Worm (Caenorhabditis elegans) whole organism, L1 larva: Measurements from ENCODE around the gene lgg-1.

Experiments used
- F16B12.6 ChIP-seq: fragments of 150-350 bp; optimal IDR thresholded peaks from 2 replicates; lab custom pipeline; 2014; ENCODE audit warnings: missing biosample characterization, missing genetic modification characterization
- Y116A8C.19 ChIP-seq: sonication (generic microtip); optimal IDR thresholded peaks from 2 replicates; lab custom pipeline; 2016; ENCODE audit warnings: missing compliant biosample characterization, missing genetic modification characterization, borderline replicate concordance
- alr-1 ChIP-seq: fragments of 200-800 bp; sonication (Bioruptor generic); optimal IDR thresholded peaks from 2 replicates; lab custom pipeline; 2018; ENCODE audit warnings: borderline replicate concordance, mild to moderate bottlenecking, missing genetic modification characterization, missing compliant biosample characterization
- aly-2 ChIP-seq: fragments of 150-350 bp; optimal IDR thresholded peaks from 2 replicates; lab custom pipeline; 2014; ENCODE audit warnings: missing biosample characterization, missing genetic modification characterization
- ama-1 ChIP-seq: fragments of 150-350 bp; optimal IDR thresholded peaks from 2 replicates; lab custom pipeline; 2014
- blmp-1 ChIP-seq: fragments of 150-350 bp; optimal IDR thresholded peaks from 2 replicates; lab custom pipeline; 2014; ENCODE audit warnings: missing biosample characterization, missing genetic modification characterization
- ceh-82 ChIP-seq, 3 experiments: fragments of 150-350 bp in 1 of 3; sonication (generic microtip) in 2 of 3; optimal IDR thresholded peaks; 2 replicates each; lab custom pipeline; 2014 to 2017; ENCODE audit warnings: missing biosample characterization in 3 of 3, missing genetic modification characterization in 3 of 3
- ceh-88 ChIP-seq: fragments of 200-800 bp; sonication (Bioruptor generic); IDR thresholded peaks from 2 replicates; pipeline ENCODE4 v1.3.6; 2022; ENCODE audit warnings: missing genetic modification characterization, missing compliant biosample characterization
- ces-1 ChIP-seq: fragments of 150-350 bp; optimal IDR thresholded peaks from 2 replicates; lab custom pipeline; 2014; ENCODE audit warnings: missing biosample characterization, missing genetic modification reagents, missing genetic modification characterization
- dsc-1 ChIP-seq: sonication (generic microtip); optimal IDR thresholded peaks from 2 replicates; lab custom pipeline; 2016; ENCODE audit warnings: mild to moderate bottlenecking, missing genetic modification characterization, missing compliant biosample characterization
- efl-1 ChIP-seq, 4 experiments: fragments of 150-350 bp; optimal IDR thresholded peaks in 3 of 4; peaks in 1 of 4; 1 replicate in 1 of 4; 2 replicates in 3 of 4; lab custom pipeline; 2014; ENCODE audit warnings: missing biosample characterization in 2 of 4, missing genetic modification characterization in 2 of 4, missing genetic modification reagents in 2 of 4
- egl-13 ChIP-seq: sonication (generic microtip); optimal IDR thresholded peaks from 2 replicates; lab custom pipeline; 2016; ENCODE audit warnings: missing genotype, missing genetic modification reagents, missing genetic modification characterization, missing compliant biosample characterization
- egl-27 ChIP-seq, 2 experiments: fragments of 150-350 bp in 1 of 2; sonication (generic microtip); optimal IDR thresholded peaks; 3 replicates each; lab custom pipeline; 2017 to 2018; ENCODE audit warnings: missing biosample characterization in 2 of 2, missing genetic modification characterization in 2 of 2, missing genetic modification reagents in 2 of 2
- elt-2 ChIP-seq: sonication (generic microtip); optimal IDR thresholded peaks from 2 replicates; lab custom pipeline; 2016; ENCODE audit warnings: missing genetic modification characterization, mild to moderate bottlenecking, inconsistent platforms, missing compliant biosample characterization, missing genetic modification reagents
- elt-3 ChIP-seq, 6 experiments: fragments of 150-350 bp in 1 of 6; sonication (generic microtip); optimal IDR thresholded peaks; 2 replicates each; lab custom pipeline; 2017 to 2018; ENCODE audit warnings: missing biosample characterization in 6 of 6, missing genetic modification characterization in 6 of 6, inconsistent platforms in 1 of 6
- ets-5 ChIP-seq: fragments of 200-800 bp; sonication (Bioruptor generic); IDR thresholded peaks from 2 replicates; pipeline ENCODE4 v1.3.6; 2022; ENCODE audit warnings: missing genetic modification characterization, missing compliant biosample characterization
- fkh-8 ChIP-seq: sonication (generic microtip); optimal IDR thresholded peaks from 2 replicates; lab custom pipeline; 2016; ENCODE audit warnings: mild to moderate bottlenecking, missing genetic modification characterization, missing compliant biosample characterization
- hlh-17 ChIP-seq: fragments of 200-800 bp; sonication (Bioruptor generic); optimal IDR thresholded peaks from 2 replicates; lab custom pipeline; 2018; ENCODE audit warnings: missing genetic modification characterization, mild to moderate bottlenecking, missing compliant biosample characterization, moderate library complexity, borderline replicate concordance
- isw-1 ChIP-seq: fragments of 200-800 bp; sonication (Bioruptor generic); IDR thresholded peaks from 2 replicates; pipeline ENCODE4 v1.3.6; 2022; ENCODE audit warnings: missing genetic modification characterization, missing compliant biosample characterization
- lin-13 ChIP-seq: fragments of 150-350 bp; optimal IDR thresholded peaks from 2 replicates; lab custom pipeline; 2014; ENCODE audit warnings: missing biosample characterization, missing genetic modification reagents, missing genetic modification characterization
- lin-15B ChIP-seq: fragments of 150-350 bp; sonication (generic microtip); optimal IDR thresholded peaks from 3 replicates; lab custom pipeline; 2014; ENCODE audit warnings: missing biosample characterization, missing genetic modification characterization
- lir-3 ChIP-seq: sonication (generic microtip); optimal IDR thresholded peaks from 2 replicates; lab custom pipeline; 2016; ENCODE audit warnings: mild to moderate bottlenecking, missing genetic modification characterization, moderate library complexity, missing compliant biosample characterization; ENCODE audit not compliant: poor library complexity
- mab-9 ChIP-seq: fragments of 200-800 bp; sonication (Bioruptor generic); IDR thresholded peaks from 2 replicates; pipeline ENCODE4 v1.3.6; 2022; ENCODE audit warnings: missing genetic modification reagents, missing genetic modification characterization, missing compliant biosample characterization
- mdl-1 ChIP-seq, 2 experiments: fragments of 150-350 bp; optimal IDR thresholded peaks; 2 replicates each; lab custom pipeline; 2014 to 2017; ENCODE audit warnings: missing biosample characterization in 2 of 2, missing genetic modification characterization in 2 of 2, inconsistent platforms in 1 of 2
- mef-2 ChIP-seq: fragments of 150-350 bp; optimal IDR thresholded peaks from 2 replicates; lab custom pipeline; 2014; ENCODE audit warnings: missing biosample characterization, missing genetic modification characterization
- nhr-11 ChIP-seq: fragments of 150-350 bp; optimal IDR thresholded peaks from 2 replicates; lab custom pipeline; 2014; ENCODE audit warnings: missing biosample characterization, missing genetic modification characterization
- nhr-12 ChIP-seq: sonication (generic microtip); optimal IDR thresholded peaks from 2 replicates; lab custom pipeline; 2017; ENCODE audit warnings: missing biosample characterization, missing genetic modification characterization
- nhr-19 ChIP-seq: fragments of 200-800 bp; sonication (Bioruptor generic); conservative IDR thresholded peaks from 2 replicates; pipeline ENCODE4 v1.3.6; 2022; ENCODE audit warnings: missing genetic modification characterization, missing compliant biosample characterization
- nhr-20 ChIP-seq: sonication (generic microtip); optimal IDR thresholded peaks from 2 replicates; lab custom pipeline; 2016; ENCODE audit warnings: mild to moderate bottlenecking, missing genetic modification characterization, missing compliant biosample characterization
- nhr-237 ChIP-seq: fragments of 150-350 bp; optimal IDR thresholded peaks from 2 replicates; lab custom pipeline; 2014; ENCODE audit warnings: missing biosample characterization, missing genetic modification characterization
- nhr-28 ChIP-seq: fragments of 150-350 bp; optimal IDR thresholded peaks from 2 replicates; lab custom pipeline; 2014; ENCODE audit warnings: missing biosample characterization, missing genetic modification characterization
- nhr-76 ChIP-seq: sonication (generic microtip); optimal IDR thresholded peaks from 2 replicates; lab custom pipeline; 2017; ENCODE audit warnings: missing biosample characterization, missing genetic modification characterization
- nhr-77 ChIP-seq: fragments of 150-350 bp; optimal IDR thresholded peaks from 2 replicates; lab custom pipeline; 2014; ENCODE audit warnings: missing biosample characterization, missing genetic modification characterization
- nhr-85 ChIP-seq: sonication (generic microtip); peaks from one replicate; lab custom pipeline; 2016; ENCODE audit warnings: missing genetic modification characterization, inconsistent platforms, missing compliant biosample characterization
- rnt-1 ChIP-seq: sonication (generic microtip); optimal IDR thresholded peaks from 2 replicates; lab custom pipeline; 2016; ENCODE audit warnings: mild to moderate bottlenecking, missing genetic modification characterization, moderate library complexity, missing compliant biosample characterization
- skn-1 ChIP-seq: fragments of 150-350 bp; optimal IDR thresholded peaks from 2 replicates; lab custom pipeline; 2014; ENCODE audit warnings: missing biosample characterization, missing genetic modification characterization
- snpc-4 ChIP-seq: fragments of 150-350 bp; optimal IDR thresholded peaks from 2 replicates; lab custom pipeline; 2014; ENCODE audit warnings: missing biosample characterization, missing genetic modification characterization
- snu-23 ChIP-seq: sonication (generic microtip); optimal IDR thresholded peaks from 2 replicates; lab custom pipeline; 2016; ENCODE audit warnings: missing genetic modification characterization, missing compliant biosample characterization
- sox-4 ChIP-seq: sonication (generic microtip); optimal IDR thresholded peaks from 2 replicates; lab custom pipeline; 2016; ENCODE audit warnings: missing genetic modification characterization, missing compliant biosample characterization
- sptf-1 ChIP-seq: fragments of 150-350 bp; optimal IDR thresholded peaks from 2 replicates; lab custom pipeline; 2014; ENCODE audit warnings: missing biosample characterization, missing genetic modification characterization
- swsn-7 ChIP-seq: sonication (generic microtip); optimal IDR thresholded peaks from 2 replicates; lab custom pipeline; 2016; ENCODE audit warnings: missing genetic modification characterization, missing compliant biosample characterization
- tbx-2 ChIP-seq: sonication (generic microtip); optimal IDR thresholded peaks from 2 replicates; lab custom pipeline; 2016; ENCODE audit warnings: missing genetic modification characterization, missing compliant biosample characterization
- tlp-1 ChIP-seq: fragments of 150-350 bp; optimal IDR thresholded peaks from 2 replicates; lab custom pipeline; 2014; ENCODE audit warnings: missing biosample characterization, missing genetic modification characterization
- unc-30 ChIP-seq: sonication (generic microtip); optimal IDR thresholded peaks from 2 replicates; lab custom pipeline; 2017; ENCODE audit warnings: missing biosample characterization, missing genetic modification characterization
- unc-62 ChIP-seq: fragments of 150-350 bp; optimal IDR thresholded peaks from 2 replicates; lab custom pipeline; 2014; ENCODE audit warnings: missing biosample characterization, missing genetic modification reagents, missing genetic modification characterization
- unc-86 ChIP-seq: sonication (generic microtip); optimal IDR thresholded peaks from 2 replicates; lab custom pipeline; 2016; ENCODE audit warnings: missing genetic modification characterization, missing compliant biosample characterization
- unc-98 ChIP-seq: fragments of 200-800 bp; sonication (Bioruptor generic); IDR thresholded peaks from 2 replicates; pipeline ENCODE4 v1.3.6; 2022; ENCODE audit warnings: missing genetic modification characterization, missing compliant biosample characterization
- vab-15 ChIP-seq: sonication (generic microtip); optimal IDR thresholded peaks from 2 replicates; lab custom pipeline; 2017; ENCODE audit warnings: missing genotype, mild to moderate bottlenecking, missing genetic modification characterization, missing compliant biosample characterization
- xbp-1 ChIP-seq: sonication (generic microtip); optimal IDR thresholded peaks from 2 replicates; lab custom pipeline; 2016; ENCODE audit warnings: missing genetic modification characterization, missing compliant biosample characterization
- zag-1 ChIP-seq: fragments of 150-350 bp; optimal IDR thresholded peaks from 2 replicates; lab custom pipeline; 2014; ENCODE audit warnings: missing biosample characterization, missing genetic modification characterization
- zip-4 ChIP-seq: fragments of 200-800 bp; sonication (Bioruptor generic); optimal IDR thresholded peaks from 2 replicates; lab custom pipeline; 2018; ENCODE audit warnings: mild to moderate bottlenecking, missing genetic modification characterization, moderate library complexity, missing compliant biosample characterization

The lgg-1 gene

DNA sequence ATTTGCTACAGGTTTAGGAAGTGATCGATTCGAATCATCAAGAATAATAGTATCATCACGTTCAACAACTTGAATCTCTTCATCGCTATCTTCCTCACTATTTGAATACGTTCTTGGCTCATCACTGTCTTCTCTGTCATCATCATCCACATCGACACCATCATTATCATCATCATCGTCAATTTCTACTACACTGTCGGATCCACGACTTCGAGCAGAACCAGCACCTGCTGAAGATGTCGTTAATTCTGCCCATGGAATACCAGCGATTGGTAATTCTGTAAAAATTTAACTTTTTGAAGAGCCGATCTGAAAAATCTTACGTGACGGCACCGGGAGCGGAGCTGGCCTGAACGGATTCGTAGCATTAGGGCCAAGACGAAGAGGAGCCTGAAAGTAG, 2.4 kb upstream of the lgg-1 start:
- TF ChIP-seq dsc-1 (tag; lab: Kevin White, UChicago) (no peak), nhr-12 (tag; lab: Kevin White, UChicago) (no peak), efl-1 (optimal IDR thresholded peaks at IDR 0.05; lab: Kevin White, UChicago) (no peak), efl-1 (GFP tag; optimal IDR thresholded peaks at IDR 0.05 in 1 of 2; lab: Kevin White, UChicago) (peak in 1 of 2 experiments; percentile 91)

DNA sequence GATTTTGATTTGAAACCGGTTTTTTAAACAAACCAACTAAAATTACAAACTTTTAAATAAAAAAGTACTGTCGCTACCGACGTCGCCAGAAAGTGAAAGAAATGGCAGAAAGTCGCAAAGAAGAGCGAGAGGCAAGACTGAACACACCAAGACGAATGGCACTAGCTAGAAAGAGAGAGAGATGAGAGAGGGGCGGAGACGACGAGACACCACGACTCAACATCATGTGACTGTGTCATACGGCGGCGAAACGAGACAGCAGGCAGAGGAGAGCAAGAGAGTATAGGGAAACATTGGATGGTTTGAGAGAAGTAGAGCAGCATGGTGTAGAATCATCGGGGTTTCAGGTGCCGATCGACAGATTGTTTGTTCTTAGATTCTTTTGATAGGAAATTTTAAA, 841 bp upstream of the lgg-1 start:
- TF ChIP-seq mab-9 (GFP tag; lab: Robert Waterston, UW) (peak; percentile 70), lin-15B (tag; lab: Kevin White, UChicago) (peak; percentile 20), hlh-17 (no peak), egl-27 (tag; optimal IDR thresholded peaks at IDR 0.05; lab: Kevin White, UChicago) (peak; percentile 47 to 61), nhr-76 (no peak), dsc-1 (tag; lab: Kevin White, UChicago) (peak; percentile 82), skn-1 (peak; percentile 80), alr-1 (no peak), zip-4 (GFP tag; lab: Kevin White, UChicago) (peak; percentile 66), blmp-1 (tag; lab: Kevin White, UChicago) (peak; percentile 92), vab-15 (tag; lab: Kevin White, UChicago) (no peak), unc-98 (no peak), unc-30 (tag; lab: Kevin White, UChicago) (no peak), nhr-237 (peak; percentile 86), lin-13 (GFP tag; lab: Kevin White, UChicago) (peak; percentile 89), ets-5 (GFP tag; lab: Robert Waterston, UW) (no peak), unc-86 (tag; lab: Kevin White, UChicago) (peak; percentile 91), aly-2 (tag; lab: Kevin White, UChicago) (no peak), xbp-1 (tag; lab: Kevin White, UChicago) (peak; percentile 90), sox-4 (tag; lab: Kevin White, UChicago) (peak; percentile 69), nhr-85 (tag; lab: Kevin White, UChicago) (peak; percentile 89), nhr-20 (tag; lab: Kevin White, UChicago) (peak; percentile 97), tbx-2 (tag; lab: Kevin White, UChicago) (peak; percentile 94), mdl-1 (tag; optimal IDR thresholded peaks at IDR 0.05; lab: Kevin White, UChicago) (peak; percentile 22 to 98), rnt-1 (tag; lab: Kevin White, UChicago) (peak; percentile 90), F16B12.6 (tag; lab: Kevin White, UChicago) (no peak), nhr-28 (tag; lab: Kevin White, UChicago) (no peak), mef-2 (tag; lab: Kevin White, UChicago) (peak; percentile 77), swsn-7 (tag; lab: Kevin White, UChicago) (peak; percentile 94), ces-1 (no peak), snpc-4 (tag; lab: Kevin White, UChicago) (peak; percentile 60), isw-1 (GFP tag; lab: Robert Waterston, UW) (peak; percentile 67), ceh-82 (tag; optimal IDR thresholded peaks at IDR 0.05; lab: Kevin White, UChicago) (peak; percentile 84 to 92 (median 85)), sptf-1 (tag; lab: Kevin White, UChicago) (no peak), snu-23 (peak; percentile 98), nhr-77 (tag; lab: Kevin White, UChicago) (peak; percentile 28), ceh-88 (no peak; the same call in 1 of the 2 replicates), ama-1 (lab: Kevin White, UChicago) (peak; percentile 97), lir-3 (tag; lab: Kevin White, UChicago) (peak; percentile 78), nhr-12 (tag; lab: Kevin White, UChicago) (no peak), elt-2 (peak; percentile 79), zag-1 (no peak), nhr-19 (GFP tag; lab: Robert Waterston, UW) (peak; percentile 87), elt-3 (tag; optimal IDR thresholded peaks at IDR 0.05; lab: Kevin White, UChicago) (peak in 5 of 6 experiments; percentile 19 to 93 (median 59)), tlp-1 (tag; lab: Kevin White, UChicago) (no peak), egl-13 (tag; lab: Kevin White, UChicago) (peak; percentile 46), unc-62 (GFP tag; lab: Kevin White, UChicago) (no peak), fkh-8 (peak; percentile 88), nhr-11 (tag; lab: Kevin White, UChicago) (peak; percentile 68), Y116A8C.19 (tag; lab: Kevin White, UChicago) (no peak)
